Worm (Caenorhabditis elegans) whole organism, mixed stage, embryonic: ENCODE data around the gene skr-3.

Source experiments
- nhr-28 ChIP-seq: fragments of 150-350 bp; optimal IDR thresholded peaks from 2 replicates; lab custom pipeline; 2014; ENCODE audit warnings: missing biosample characterization, missing genetic modification characterization
- snpc-4 ChIP-seq: fragments of 150-350 bp; optimal IDR thresholded peaks from 2 replicates; lab custom pipeline; 2014; ENCODE audit warnings: missing biosample characterization, missing genetic modification characterization
- unc-62 ChIP-seq: fragments of 150-350 bp; optimal IDR thresholded peaks from 2 replicates; lab custom pipeline; 2014; ENCODE audit warnings: missing biosample characterization, missing genetic modification reagents, missing genetic modification characterization

DNA sequence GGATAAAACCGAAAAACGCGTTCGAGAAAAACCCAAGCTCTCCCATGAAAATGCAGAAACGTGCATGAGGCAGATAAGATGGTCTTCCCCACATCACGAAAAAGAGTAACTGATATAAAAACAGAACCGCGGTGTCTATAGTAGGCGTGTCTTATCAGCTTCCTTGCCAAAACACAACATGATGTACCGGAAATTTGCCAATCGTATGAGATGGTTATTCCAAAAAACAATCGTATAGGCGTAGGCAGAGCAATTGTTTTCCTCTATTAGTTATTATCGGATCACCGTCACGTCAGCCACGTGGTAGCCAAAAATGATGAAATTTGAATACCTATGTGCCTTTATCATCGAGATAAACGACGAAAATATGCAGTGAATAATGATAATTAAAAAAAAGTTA lies 21.4 kb upstream of the skr-3 start, which contains the start of gene str-7:
- TF ChIP-seq unc-62 (GFP tag; lab: Kevin White, UChicago) (no peak), nhr-28 (no peak), snpc-4 (tag; lab: Kevin White, UChicago) (no peak)
